Fruit fly (Drosophila melanogaster): Measurements from ENCODE around the gene CG7299.

DNA sequence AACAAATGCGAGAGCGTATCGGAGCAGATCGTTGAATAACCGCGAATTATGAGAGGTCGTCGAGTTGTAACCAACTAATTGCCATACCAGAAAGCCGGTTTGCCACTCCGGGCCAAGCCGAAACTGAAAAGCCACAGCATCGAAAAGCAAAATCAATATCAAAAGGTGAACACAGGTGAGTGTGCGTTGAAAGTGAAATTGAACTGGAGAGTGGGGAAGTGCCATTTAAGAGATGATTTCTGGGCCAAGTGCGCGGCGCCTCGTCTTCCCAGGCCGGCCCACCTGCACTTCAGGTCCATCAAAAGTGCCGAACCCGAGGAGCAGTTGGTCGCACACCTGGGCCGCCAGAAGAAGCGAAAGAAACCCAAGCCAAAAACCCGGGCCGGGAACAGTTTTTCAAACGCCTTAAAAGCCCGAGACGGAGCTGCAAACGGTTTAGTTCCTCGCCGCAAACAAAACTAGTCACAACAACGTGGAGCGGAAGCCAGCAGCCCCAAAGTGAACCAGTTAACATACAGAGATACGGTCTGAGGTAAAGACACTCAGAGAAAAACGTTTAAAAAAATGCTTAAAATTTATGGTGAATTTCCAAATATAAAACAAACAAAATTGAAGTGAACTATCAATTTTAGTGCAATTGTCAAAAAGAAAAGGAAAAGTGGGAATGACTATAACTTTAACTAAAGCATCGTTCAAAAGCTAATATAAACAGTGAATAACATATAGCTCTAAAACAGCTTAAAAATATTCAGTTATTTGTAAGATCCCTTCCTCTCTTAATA lies 7.1 kb downstream of the CG7299 start, which contains the start of gene CG17104:
- TF ChIP-seq CTCF (optimal IDR thresholded peaks at IDR 0.05) = no peak
- no peak for TF ChIP-seq CG8478 (optimal IDR thresholded peaks at IDR 0.05)

All from S2 (cell line).